Fruit fly (Drosophila melanogaster) whole organism, embryonic: ENCODE data around the gene CG13894.

Experiments
- BEAF-32 ChIP-seq: fragments of 200-800 bp; sonication (Bioruptor generic); optimal IDR thresholded peaks from 3 replicates; lab custom pipeline; 2017; ENCODE audit warnings: missing biosample characterization, missing genetic modification characterization, mild to moderate bottlenecking, moderate library complexity, missing genetic modification reagents
- CG10431 ChIP-seq: fragments of 200-800 bp; sonication (Bioruptor generic); optimal IDR thresholded peaks from 3 replicates; lab custom pipeline; 2018; ENCODE audit warnings: missing biosample characterization, mild to moderate bottlenecking, missing genetic modification characterization
- CG12104 ChIP-seq: fragments of 200-800 bp; sonication (Bioruptor generic); optimal IDR thresholded peaks from 3 replicates; lab custom pipeline; 2016; ENCODE audit warnings: missing biosample characterization, missing genetic modification characterization
- CG12744 ChIP-seq: fragments of 200-800 bp; sonication (Bioruptor generic); optimal IDR thresholded peaks from 2 replicates; lab custom pipeline; 2016; ENCODE audit warnings: missing biosample characterization, missing genetic modification characterization
- CG12769 ChIP-seq: fragments of 200-800 bp; sonication (Bioruptor generic); optimal IDR thresholded peaks from 2 replicates; lab custom pipeline; 2019; ENCODE audit warnings: missing biosample characterization, mild to moderate bottlenecking, missing genetic modification characterization, moderate library complexity
- CG13287 ChIP-seq: fragments of 200-800 bp; sonication (Bioruptor generic); IDR thresholded peaks from 2 replicates; pipeline ENCODE4 v1.3.6; 2022; ENCODE audit warnings: missing biosample characterization, missing genetic modification characterization; ENCODE audit not compliant: partially characterized antibody
- CG16813 ChIP-seq: fragments of 200-800 bp; sonication (Bioruptor generic); IDR thresholded peaks from 3 replicates; pipeline ENCODE4 v1.3.6; 2022; ENCODE audit warnings: missing biosample characterization, missing genetic modification characterization; ENCODE audit not compliant: partially characterized antibody
- CG17328 ChIP-seq: fragments of 200-800 bp; sonication (Bioruptor generic); IDR thresholded peaks from 2 replicates; pipeline ENCODE4 v1.3.6; 2022; ENCODE audit warnings: missing biosample characterization, missing genetic modification characterization
- CG2116 ChIP-seq: fragments of 200-800 bp; sonication (Bioruptor generic); optimal IDR thresholded peaks from 3 replicates; lab custom pipeline; 2018; ENCODE audit warnings: missing biosample characterization, mild to moderate bottlenecking, missing genetic modification characterization
- CG2875 ChIP-seq: fragments of 200-800 bp; sonication (Bioruptor generic); optimal IDR thresholded peaks from 2 replicates; lab custom pipeline; 2017; ENCODE audit warnings: missing biosample characterization, mild to moderate bottlenecking, missing genetic modification characterization, missing genetic modification reagents
- CG2889 ChIP-seq: fragments of 200-800 bp; sonication (Bioruptor generic); IDR thresholded peaks from 3 replicates; pipeline ENCODE4 v1.3.6; 2022; ENCODE audit warnings: missing biosample characterization, missing genetic modification characterization
- CG31388 ChIP-seq: fragments of 200-800 bp; sonication (Bioruptor generic); optimal IDR thresholded peaks from 2 replicates; lab custom pipeline; 2016; ENCODE audit warnings: missing biosample characterization, missing genetic modification characterization
- CG3163 ChIP-seq: fragments of 200-800 bp; sonication (Bioruptor generic); optimal IDR thresholded peaks from 3 replicates; lab custom pipeline; 2016; ENCODE audit warnings: missing biosample characterization, missing genetic modification characterization
- CG43689 ChIP-seq: fragments of 200-800 bp; sonication (Bioruptor generic); IDR thresholded peaks from 2 replicates; pipeline ENCODE4 v1.3.6; 2022; ENCODE audit warnings: missing biosample characterization, missing genetic modification characterization
- CG4617 ChIP-seq: fragments of 200-800 bp; sonication (Bioruptor generic); optimal IDR thresholded peaks from 3 replicates; lab custom pipeline; 2016; ENCODE audit warnings: missing biosample characterization, missing genetic modification characterization, borderline replicate concordance
- CG4730 ChIP-seq: fragments of 200-800 bp; sonication (Bioruptor generic); IDR thresholded peaks from 2 replicates; pipeline ENCODE4 v1.3.6; 2022; ENCODE audit warnings: missing biosample characterization, missing genetic modification characterization
- CG7556 ChIP-seq: fragments of 200-800 bp; sonication (Bioruptor generic); optimal IDR thresholded peaks from 2 replicates; lab custom pipeline; 2017; ENCODE audit warnings: missing biosample characterization, mild to moderate bottlenecking, missing genetic modification characterization
- CG9437 ChIP-seq: fragments of 200-800 bp; sonication (Bioruptor generic); optimal IDR thresholded peaks from 2 replicates; lab custom pipeline; 2018; ENCODE audit warnings: missing biosample characterization, mild to moderate bottlenecking, missing genetic modification characterization
- Chrac-16 ChIP-seq: fragments of 200-800 bp; sonication (Bioruptor generic); optimal IDR thresholded peaks from 3 replicates; lab custom pipeline; 2016; ENCODE audit warnings: missing biosample characterization, missing genetic modification characterization
- D19B ChIP-seq: fragments of 200-800 bp; sonication (Bioruptor generic); optimal IDR thresholded peaks from 2 replicates; lab custom pipeline; 2017; ENCODE audit warnings: missing biosample characterization, mild to moderate bottlenecking, missing genetic modification characterization
- Dad ChIP-seq: fragments of 200-800 bp; sonication (Bioruptor generic); optimal IDR thresholded peaks from 3 replicates; lab custom pipeline; 2016; ENCODE audit warnings: missing biosample characterization, missing genetic modification characterization
- Dll ChIP-seq: fragments of 200-800 bp; sonication (Bioruptor generic); IDR thresholded peaks from 4 replicates; pipeline ENCODE4 v1.3.6; 2022; ENCODE audit warnings: missing biosample characterization, missing genetic modification characterization; ENCODE audit not compliant: partially characterized antibody
- Eip74EF ChIP-seq, 2 experiments: fragments of 200-800 bp in 1 of 2; fragments of >200 bp in 1 of 2; sonication (Bioruptor generic) in 1 of 2; optimal IDR thresholded peaks; 2 replicates each; lab custom pipeline; 2017 to 2019; ENCODE audit warnings: missing biosample characterization in 2 of 2, missing genetic modification characterization in 2 of 2, mild to moderate bottlenecking in 1 of 2, moderate library complexity in 1 of 2
- Ets65A ChIP-seq: fragments of 200-800 bp; sonication (Bioruptor generic); peaks from one replicate; lab custom pipeline; 2016; ENCODE audit warnings: missing biosample characterization, missing genetic modification characterization
- HLH4C ChIP-seq: fragments of 200-800 bp; sonication (Bioruptor generic); IDR thresholded peaks from 3 replicates; pipeline ENCODE4 v1.3.6; 2022; ENCODE audit warnings: missing biosample characterization, missing genetic modification characterization; ENCODE audit not compliant: partially characterized antibody
- HmgZ ChIP-seq: fragments of 200-800 bp; sonication (Bioruptor generic); optimal IDR thresholded peaks from 2 replicates; lab custom pipeline; 2018; ENCODE audit warnings: missing biosample characterization, mild to moderate bottlenecking, missing genetic modification characterization
- NC2β ChIP-seq: fragments of 200-800 bp; sonication (Bioruptor generic); optimal IDR thresholded peaks from 2 replicates; lab custom pipeline; 2016; ENCODE audit warnings: missing biosample characterization, missing genetic modification characterization
- Opbp ChIP-seq: fragments of 200-800 bp; sonication (Bioruptor generic); IDR thresholded peaks from 3 replicates; pipeline ENCODE4 v1.3.6; 2022; ENCODE audit warnings: missing biosample characterization, missing genetic modification characterization; ENCODE audit not compliant: partially characterized antibody
- Pdp1 ChIP-seq, 2 experiments: fragments of 200-800 bp; sonication (Bioruptor generic); optimal IDR thresholded peaks; 3 replicates each; lab custom pipeline; 2016; ENCODE audit warnings: missing biosample characterization in 2 of 2, missing genetic modification characterization in 2 of 2, mild to moderate bottlenecking in 1 of 2, moderate library complexity in 1 of 2
- Sin3A ChIP-seq: fragments of >200 bp; optimal IDR thresholded peaks from 2 replicates; lab custom pipeline; 2018
- Spps ChIP-seq: fragments of 200-800 bp; sonication (Bioruptor generic); optimal IDR thresholded peaks from 2 replicates; lab custom pipeline; 2018; ENCODE audit warnings: missing biosample characterization, mild to moderate bottlenecking, missing genetic modification characterization
- Xrp1 ChIP-seq: fragments of 200-800 bp; sonication (Bioruptor generic); IDR thresholded peaks from 2 replicates; pipeline ENCODE4 v1.3.6; 2022; ENCODE audit warnings: missing biosample characterization, missing genetic modification characterization
- amos ChIP-seq: fragments of 200-800 bp; sonication (Bioruptor generic); IDR thresholded peaks from 2 replicates; pipeline ENCODE4 v1.3.6; 2022; ENCODE audit warnings: missing biosample characterization, missing genetic modification characterization; ENCODE audit not compliant: partially characterized antibody
- ase ChIP-seq: fragments of 200-800 bp; sonication (Bioruptor generic); IDR thresholded peaks from 3 replicates; pipeline ENCODE4 v1.3.6; 2022; ENCODE audit warnings: missing biosample characterization, missing genetic modification characterization
- ato ChIP-seq: fragments of 200-800 bp; sonication (Bioruptor generic); IDR thresholded peaks from 2 replicates; pipeline ENCODE4 v1.3.6; 2022; ENCODE audit warnings: missing biosample characterization, missing genetic modification characterization; ENCODE audit not compliant: partially characterized antibody
- az2 ChIP-seq: fragments of 200-800 bp; sonication (Bioruptor generic); optimal IDR thresholded peaks from 3 replicates; lab custom pipeline; 2016; ENCODE audit warnings: missing biosample characterization, missing genetic modification characterization
- bcd ChIP-seq: fragments of 200-800 bp; sonication (Bioruptor generic); optimal IDR thresholded peaks from 2 replicates; lab custom pipeline; 2017; ENCODE audit warnings: missing biosample characterization, mild to moderate bottlenecking, missing genetic modification characterization
- bigmax ChIP-seq: fragments of 200-800 bp; sonication (Bioruptor generic); optimal IDR thresholded peaks from 2 replicates; lab custom pipeline; 2018; ENCODE audit warnings: missing biosample characterization, mild to moderate bottlenecking, missing genetic modification characterization
- chif ChIP-seq, 2 experiments: fragments of 200-800 bp; sonication (Bioruptor generic); optimal IDR thresholded peaks; 3 replicates each; lab custom pipeline; 2016; ENCODE audit warnings: missing biosample characterization in 2 of 2, missing genetic modification characterization in 2 of 2
- ci ChIP-seq: fragments of 200-800 bp; sonication (Bioruptor generic); IDR thresholded peaks from 3 replicates; pipeline ENCODE4 v1.3.6; 2022; ENCODE audit warnings: missing biosample characterization, missing genetic modification characterization
- grn ChIP-seq: fragments of 200-800 bp; sonication (Bioruptor generic); optimal IDR thresholded peaks from 3 replicates; lab custom pipeline; 2017; ENCODE audit warnings: missing biosample characterization, missing genetic modification characterization
- gsb-n ChIP-seq: fragments of 200-800 bp; sonication (Bioruptor generic); optimal IDR thresholded peaks from 3 replicates; lab custom pipeline; 2018; ENCODE audit warnings: missing biosample characterization, mild to moderate bottlenecking, missing genetic modification characterization
- ken ChIP-seq: fragments of 200-800 bp; sonication (Bioruptor generic); IDR thresholded peaks from 3 replicates; pipeline ENCODE4 v1.3.6; 2022; ENCODE audit warnings: missing biosample characterization, missing genetic modification characterization
- lilli ChIP-seq: fragments of 200-800 bp; sonication (Bioruptor generic); optimal IDR thresholded peaks from 3 replicates; lab custom pipeline; 2016; ENCODE audit warnings: missing biosample characterization, missing genetic modification characterization
- odd ChIP-seq: fragments of 200-800 bp; sonication (Bioruptor generic); optimal IDR thresholded peaks from 2 replicates; lab custom pipeline; 2017; ENCODE audit warnings: missing biosample characterization, mild to moderate bottlenecking, missing genetic modification characterization
- pros ChIP-seq: fragments of 200-800 bp; sonication (Bioruptor generic); optimal IDR thresholded peaks from 3 replicates; lab custom pipeline; 2019; ENCODE audit warnings: missing biosample characterization, mild to moderate bottlenecking, missing genetic modification characterization, moderate library complexity
- pzg ChIP-seq: fragments of 200-800 bp; sonication (Bioruptor generic); optimal IDR thresholded peaks from 3 replicates; lab custom pipeline; 2018; ENCODE audit warnings: missing biosample characterization, mild to moderate bottlenecking, missing genetic modification characterization, moderate library complexity
- scrt ChIP-seq: fragments of 200-800 bp; sonication (Bioruptor generic); optimal IDR thresholded peaks from 2 replicates; lab custom pipeline; 2018; ENCODE audit warnings: missing biosample characterization, mild to moderate bottlenecking, missing genetic modification characterization, moderate library complexity
- slbo ChIP-seq: fragments of 200-800 bp; sonication (Bioruptor generic); IDR thresholded peaks from 2 replicates; pipeline ENCODE4 v1.3.6; 2022; ENCODE audit warnings: missing biosample characterization, missing genetic modification characterization
- stwl ChIP-seq: fragments of 200-800 bp; sonication (Bioruptor generic); optimal IDR thresholded peaks from 3 replicates; lab custom pipeline; 2018; ENCODE audit warnings: missing biosample characterization, mild to moderate bottlenecking, missing genetic modification characterization, moderate library complexity
- zfh2 ChIP-seq: fragments of 200-800 bp; sonication (Bioruptor generic); optimal IDR thresholded peaks from 2 replicates; lab custom pipeline; 2016; ENCODE audit warnings: missing biosample characterization, missing genetic modification characterization

The CG13894 gene

DNA sequence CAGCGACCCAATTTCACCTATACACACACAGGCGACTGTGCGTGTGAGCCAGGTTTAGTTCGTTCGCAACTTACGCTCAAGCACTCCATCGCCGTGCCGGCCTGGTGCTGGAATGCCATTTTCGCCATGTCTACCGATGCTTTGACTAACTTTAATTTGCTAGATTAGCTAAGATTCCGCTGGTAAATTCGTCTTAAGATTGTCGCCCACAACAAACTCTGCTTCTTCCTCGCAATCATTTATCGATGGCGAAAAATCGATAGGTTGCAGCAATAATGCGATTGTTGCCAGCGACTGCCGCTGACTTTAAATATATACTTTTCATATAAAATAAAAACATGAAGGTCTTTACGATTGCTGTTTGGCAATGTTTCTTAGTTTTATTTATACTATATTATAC, 46.3 kb downstream of the CG13894 start, which contains the start of gene CG3402 (continued):
- TF ChIP-seq NC2β (GFP tag; lab: Kevin White, UChicago), result no peak
- 0 out of 2 replicates have a peak, but pooled peaks have one; percentile 21 for TF ChIP-seq ato (GFP tag; lab: Robert Waterston, UW)
- no peak for TF ChIP-seq ken (GFP tag; lab: Robert Waterston, UW)
- no peak for TF ChIP-seq bigmax (GFP tag; lab: Kevin White, UChicago)
- TF ChIP-seq slbo, result no peak
- no peak for TF ChIP-seq CG7556 (GFP tag; lab: Kevin White, UChicago)
- TF ChIP-seq stwl, result peak; percentile 61
- TF ChIP-seq ci (GFP tag; lab: Robert Waterston, UW), result no peak
- TF ChIP-seq pros (GFP tag; lab: Kevin White, UChicago), result no peak
- no peak for TF ChIP-seq Eip74EF (GFP tag; optimal IDR thresholded peaks at IDR 0.05; lab: Kevin White, UChicago)
- TF ChIP-seq lilli (GFP tag; lab: Kevin White, UChicago), result no peak
- TF ChIP-seq CG43689, result no peak
- TF ChIP-seq az2 (GFP tag; lab: Kevin White, UChicago), result no peak
- TF ChIP-seq chif (GFP tag; optimal IDR thresholded peaks at IDR 0.05; lab: Kevin White, UChicago), result no peak
- no peak for TF ChIP-seq CG10431 (GFP tag; lab: Kevin White, UChicago)
- TF ChIP-seq CG2889, result no peak
- no peak for TF ChIP-seq CG4730 (GFP tag; lab: Robert Waterston, UW)
- no peak for TF ChIP-seq bcd
- TF ChIP-seq gsb-n (tag; lab: Kevin White, UChicago), result no peak
- no peak for TF ChIP-seq ase (GFP tag; lab: Robert Waterston, UW)
- TF ChIP-seq Opbp (GFP tag; lab: Robert Waterston, UW), result peak; percentile 68; the same call in 2 of the 3 replicates
- no peak for TF ChIP-seq CG17328 (GFP tag; lab: Robert Waterston, UW)
- peak; percentile 67 for TF ChIP-seq CG4617 (GFP tag; lab: Kevin White, UChicago)
- no peak for TF ChIP-seq odd
- no peak for TF ChIP-seq CG12744 (GFP tag; lab: Kevin White, UChicago)
- TF ChIP-seq Dll (GFP tag; lab: Robert Waterston, UW), result peak; percentile 81
- TF ChIP-seq Xrp1 (GFP tag; lab: Robert Waterston, UW), result no peak
- TF ChIP-seq CG2116, result peak; percentile 72
- TF ChIP-seq Ets65A, result no peak
- TF ChIP-seq amos (GFP tag; lab: Robert Waterston, UW), result peak; percentile 74
- TF ChIP-seq CG2875 (GFP tag; lab: Kevin White, UChicago), result no peak
- TF ChIP-seq CG3163 (GFP tag; lab: Kevin White, UChicago), result no peak
- peak; percentile 55 for TF ChIP-seq pzg
- TF ChIP-seq grn (GFP tag; lab: Kevin White, UChicago), result no peak
- TF ChIP-seq zfh2 (GFP tag; lab: Kevin White, UChicago), result no peak
- no peak for TF ChIP-seq Pdp1 (GFP tag; optimal IDR thresholded peaks at IDR 0.05; lab: Kevin White, UChicago)
- TF ChIP-seq Chrac-16 (GFP tag; lab: Kevin White, UChicago), result no peak
- TF ChIP-seq CG13287 (GFP tag; lab: Robert Waterston, UW), result peak; percentile 82
- TF ChIP-seq CG9437, result no peak
- TF ChIP-seq Sin3A (lab: Kevin White, UChicago), result peak; percentile 4
- no peak for TF ChIP-seq D19B (GFP tag; lab: Kevin White, UChicago)
- TF ChIP-seq HLH4C, result peak; percentile 85
- TF ChIP-seq CG12769 (tag; lab: Kevin White, UChicago), result peak; percentile 52
- peak; percentile 26 for TF ChIP-seq HmgZ
- no peak for TF ChIP-seq Dad
- TF ChIP-seq CG16813, result peak; percentile 68
- TF ChIP-seq CG12104, result no peak
- no peak for TF ChIP-seq CG31388 (GFP tag; lab: Kevin White, UChicago)
- no peak for TF ChIP-seq Spps (tag; lab: Kevin White, UChicago)
- TF ChIP-seq BEAF-32 (GFP tag; lab: Kevin White, UChicago), result peak; percentile 70
- no peak for TF ChIP-seq scrt (GFP tag; lab: Kevin White, UChicago)
